Worm (Caenorhabditis elegans) whole organism, young adult: ENCODE data around the gene srx-67.

Experiments used
- B0261.1 ChIP-seq: sonication (generic microtip); optimal IDR thresholded peaks from 2 replicates; lab custom pipeline; 2016; ENCODE audit warnings: mild to moderate bottlenecking, missing genetic modification characterization, moderate library complexity, missing compliant biosample characterization
- C06A6.2 ChIP-seq: fragments of 200-800 bp; sonication (Bioruptor generic); conservative IDR thresholded peaks from 2 replicates; pipeline ENCODE4 v1.3.6; 2022; ENCODE audit warnings: missing genetic modification characterization, missing compliant biosample characterization
- F10E7.11 ChIP-seq: sonication (generic microtip); optimal IDR thresholded peaks from 2 replicates; lab custom pipeline; 2017; ENCODE audit warnings: mild to moderate bottlenecking, missing genetic modification characterization, moderate library complexity, missing compliant biosample characterization
- F33H1.4 ChIP-seq: fragments of 200-800 bp; sonication (Bioruptor generic); IDR thresholded peaks from 2 replicates; pipeline ENCODE4 v1.3.6; 2022; ENCODE audit warnings: missing genetic modification reagents, missing genetic modification characterization, missing compliant biosample characterization
- F37B4.10 ChIP-seq: fragments of 200-800 bp; sonication (Bioruptor generic); IDR thresholded peaks from 2 replicates; pipeline ENCODE4 v1.3.6; 2022; ENCODE audit warnings: missing genetic modification characterization, missing compliant biosample characterization
- F39B2.1 ChIP-seq: fragments of 200-800 bp; sonication (Bioruptor generic); IDR thresholded peaks from 2 replicates; pipeline ENCODE4 v1.3.6; 2022; ENCODE audit warnings: missing genetic modification reagents, missing genetic modification characterization, missing compliant biosample characterization
- F57C9.4 ChIP-seq: sonication (generic microtip); optimal IDR thresholded peaks from 2 replicates; lab custom pipeline; 2017; ENCODE audit warnings: mild to moderate bottlenecking, missing genetic modification characterization, missing compliant biosample characterization
- T26A5.8 ChIP-seq: sonication (generic microtip); optimal IDR thresholded peaks from 2 replicates; lab custom pipeline; 2016; ENCODE audit warnings: missing genetic modification characterization, missing compliant biosample characterization
- Y67H2A.10 ChIP-seq: fragments of 200-800 bp; sonication (Bioruptor generic); conservative IDR thresholded peaks from 2 replicates; pipeline ENCODE4 v1.3.6; 2022; ENCODE audit warnings: missing genetic modification reagents, missing genetic modification characterization, missing compliant biosample characterization
- Y79H2A.3 ChIP-seq: fragments of 200-800 bp; sonication (Bioruptor generic); conservative IDR thresholded peaks from 2 replicates; pipeline ENCODE4 v1.3.6; 2022; ENCODE audit warnings: missing genetic modification reagents, missing genetic modification characterization, missing compliant biosample characterization
- ama-1 ChIP-seq, 3 experiments: fragments of 150-350 bp in 1 of 3; sonication (generic microtip) in 2 of 3; optimal IDR thresholded peaks; 2 replicates each; lab custom pipeline; 2014 to 2018; ENCODE audit warnings: missing biosample characterization in 2 of 3, missing genetic modification characterization in 2 of 3, missing genetic modification reagents in 2 of 3
- aptf-2 ChIP-seq: fragments of 200-800 bp; sonication (Bioruptor generic); conservative IDR thresholded peaks from 2 replicates; pipeline ENCODE4 v1.3.6; 2022; ENCODE audit warnings: missing genetic modification reagents, missing genetic modification characterization, missing compliant biosample characterization
- attf-3 ChIP-seq: fragments of 200-800 bp; sonication (Bioruptor generic); conservative IDR thresholded peaks from 2 replicates; pipeline ENCODE4 v1.3.6; 2022; ENCODE audit warnings: missing genetic modification reagents, missing genetic modification characterization, missing compliant biosample characterization
- bed-2 ChIP-seq: fragments of 200-800 bp; sonication (Bioruptor generic); IDR thresholded peaks from 2 replicates; pipeline ENCODE4 v1.3.6; 2022; ENCODE audit warnings: missing genetic modification reagents, missing genetic modification characterization, missing compliant biosample characterization
- cebp-2 ChIP-seq: fragments of 200-800 bp; sonication (Bioruptor generic); IDR thresholded peaks from 2 replicates; pipeline ENCODE4 v1.3.6; 2022; ENCODE audit warnings: missing genetic modification characterization, missing compliant biosample characterization
- ceh-100 ChIP-seq: fragments of 200-800 bp; sonication (Bioruptor generic); IDR thresholded peaks from 2 replicates; pipeline ENCODE4 v1.3.6; 2022; ENCODE audit warnings: missing genetic modification reagents, missing genetic modification characterization, missing compliant biosample characterization
- ceh-27 ChIP-seq: fragments of 200-800 bp; sonication (Bioruptor generic); optimal IDR thresholded peaks from 2 replicates; lab custom pipeline; 2018; ENCODE audit warnings: mild to moderate bottlenecking, missing genetic modification characterization, moderate library complexity, missing compliant biosample characterization
- ceh-91 ChIP-seq: fragments of 200-800 bp; sonication (Bioruptor generic); IDR thresholded peaks from 2 replicates; pipeline ENCODE4 v1.3.6; 2022; ENCODE audit warnings: missing genetic modification reagents, missing genetic modification characterization, missing compliant biosample characterization
- dpl-1 ChIP-seq: fragments of 150-350 bp; optimal IDR thresholded peaks from 2 replicates; lab custom pipeline; 2014; ENCODE audit warnings: missing biosample characterization, missing genetic modification reagents, missing genetic modification characterization
- egl-44 ChIP-seq: fragments of 200-800 bp; sonication (Bioruptor generic); IDR thresholded peaks from 2 replicates; pipeline ENCODE4 v1.3.6; 2022; ENCODE audit warnings: missing genetic modification reagents, missing genetic modification characterization, missing compliant biosample characterization
- lin-26 ChIP-seq: fragments of 200-800 bp; sonication (Bioruptor generic); IDR thresholded peaks from 2 replicates; pipeline ENCODE4 v1.3.6; 2022; ENCODE audit warnings: missing genetic modification reagents, missing genetic modification characterization, missing compliant biosample characterization
- lin-35 ChIP-seq, 3 experiments: fragments of 150-350 bp in 2 of 3; sonication (generic microtip) in 1 of 3; optimal IDR thresholded peaks; 2 replicates each; lab custom pipeline; 2014 to 2018; ENCODE audit warnings: missing biosample characterization in 3 of 3, missing genetic modification characterization in 3 of 3, missing genetic modification reagents in 3 of 3
- madf-3 ChIP-seq: fragments of 200-800 bp; sonication (Bioruptor generic); IDR thresholded peaks from 2 replicates; pipeline ENCODE4 v1.3.6; 2022; ENCODE audit warnings: missing genetic modification reagents, missing genetic modification characterization, missing compliant biosample characterization
- nfya-1 ChIP-seq: sonication (generic microtip); optimal IDR thresholded peaks from 2 replicates; lab custom pipeline; 2017; ENCODE audit warnings: antibody characterized with exemption, missing compliant biosample characterization, missing genetic modification characterization, borderline replicate concordance; ENCODE audit not compliant: insufficient read depth
- nhr-80 ChIP-seq: sonication (generic microtip); optimal IDR thresholded peaks from 2 replicates; lab custom pipeline; 2016; ENCODE audit warnings: missing genetic modification characterization, missing compliant biosample characterization
- pbrm-1 ChIP-seq: fragments of 200-800 bp; sonication (Bioruptor generic); IDR thresholded peaks from 2 replicates; pipeline ENCODE4 v1.3.6; 2022; ENCODE audit warnings: missing genetic modification reagents, missing genetic modification characterization, missing compliant biosample characterization
- repo-1 ChIP-seq: sonication (generic microtip); optimal IDR thresholded peaks from 2 replicates; lab custom pipeline; 2017; ENCODE audit warnings: mild to moderate bottlenecking, missing genetic modification characterization, missing compliant biosample characterization
- rpc-1 ChIP-seq, 2 experiments: fragments of 150-350 bp in 1 of 2; sonication (generic microtip) in 1 of 2; optimal IDR thresholded peaks; 2 replicates each; lab custom pipeline; 2014 to 2018; ENCODE audit warnings: missing biosample characterization in 1 of 2, missing genetic modification characterization in 1 of 2, missing genetic modification reagents in 1 of 2, missing genotype in 1 of 2
- sdz-38 ChIP-seq: sonication (generic microtip); optimal IDR thresholded peaks from 2 replicates; lab custom pipeline; 2016; ENCODE audit warnings: missing genotype, missing genetic modification characterization, missing compliant biosample characterization
- snpc-4 ChIP-seq, 5 experiments: fragments of 150-350 bp in 1 of 5; sonication (generic microtip) in 4 of 5; optimal IDR thresholded peaks; 2 replicates each; lab custom pipeline; 2014 to 2018; ENCODE audit warnings: missing genetic modification characterization in 5 of 5, missing biosample characterization in 3 of 5, antibody characterized with exemption in 2 of 5, mild to moderate bottlenecking in 2 of 5, missing compliant biosample characterization in 2 of 5, missing genotype in 2 of 5, moderate library complexity in 2 of 5, missing genetic modification reagents in 1 of 5
- somi-1 ChIP-seq: fragments of 200-800 bp; sonication (Bioruptor generic); optimal IDR thresholded peaks from 2 replicates; lab custom pipeline; 2018; ENCODE audit warnings: mild to moderate bottlenecking, missing genetic modification characterization, missing compliant biosample characterization
- unc-62 ChIP-seq: fragments of 150-350 bp; optimal IDR thresholded peaks from 2 replicates; lab custom pipeline; 2014; ENCODE audit warnings: missing biosample characterization, missing genetic modification reagents, missing genetic modification characterization
- xnd-1 ChIP-seq: sonication (generic microtip); optimal IDR thresholded peaks from 2 replicates; lab custom pipeline; 2016; ENCODE audit warnings: missing genotype, missing genetic modification reagents, missing genetic modification characterization, missing compliant biosample characterization
- ztf-22 ChIP-seq: fragments of 200-800 bp; sonication (Bioruptor generic); optimal IDR thresholded peaks from 2 replicates; lab custom pipeline; 2018; ENCODE audit warnings: mild to moderate bottlenecking, missing genetic modification characterization, moderate library complexity, missing compliant biosample characterization

srx-67 gene

ce11 chrV:3935892-3936478, 19.4 kb downstream of the srx-67 start, which contains the start of gene cyp-35A5:
Gene cyp-35A5, plus strand, starts transcription at chrV:3936326.
- no peak for TF ChIP-seq ceh-27 (GFP tag; lab: Kevin White, UChicago)
- TF ChIP-seq T26A5.8 (tag; lab: Kevin White, UChicago): no peak
- peak; percentile 5 for TF ChIP-seq nhr-80 (tag; lab: Kevin White, UChicago)
- TF ChIP-seq Y67H2A.10 (GFP tag; lab: Robert Waterston, UW): no peak
- no peak for TF ChIP-seq F37B4.10 (GFP tag; lab: Robert Waterston, UW)
- no peak for TF ChIP-seq pbrm-1
- no peak for TF ChIP-seq ceh-100 (GFP tag; lab: Robert Waterston, UW)

- TF ChIP-seq lin-35 (GFP tag; optimal IDR thresholded peaks at IDR 0.05; lab: Kevin White, UChicago): no peak
- TF ChIP-seq ceh-91 (GFP tag; lab: Robert Waterston, UW): no peak
- TF ChIP-seq aptf-2 (GFP tag; lab: Robert Waterston, UW): no peak
- no peak for TF ChIP-seq lin-26 (GFP tag; lab: Robert Waterston, UW)
- TF ChIP-seq ztf-22 (GFP tag; lab: Kevin White, UChicago): no peak
- no peak for TF ChIP-seq ama-1 (optimal IDR thresholded peaks at IDR 0.05; lab: Kevin White, UChicago)
- TF ChIP-seq ama-1 (GFP tag; optimal IDR thresholded peaks at IDR 0.05; lab: Kevin White, UChicago): no peak
Observed at ce11 chrV:3938789-3939188, 22.2 kb downstream of the srx-67 start, which contains the start of gene cyp-35B1. Gene cyp-35B1, plus strand, starts transcription at chrV:3939032.

ce11 chrV:3941860-3942259, 25.3 kb downstream of the srx-67 start, which contains the start of gene cyp-35B2:
Gene cyp-35B2, plus strand, starts transcription at chrV:3942160.
- TF ChIP-seq C06A6.2 (GFP tag; lab: Robert Waterston, UW): no peak
- TF ChIP-seq B0261.1: no peak
- no peak for TF ChIP-seq F33H1.4 (GFP tag; lab: Robert Waterston, UW)
- no peak for TF ChIP-seq repo-1 (tag; lab: Kevin White, UChicago)
- TF ChIP-seq dpl-1: no peak
- TF ChIP-seq unc-62: no peak
- TF ChIP-seq nfya-1 (tag; lab: Kevin White, UChicago): no peak
- no peak for TF ChIP-seq snpc-4 (GFP tag; optimal IDR thresholded peaks at IDR 0.05; lab: Kevin White, UChicago)
- TF ChIP-seq snpc-4 (tag; optimal IDR thresholded peaks at IDR 0.05; lab: Kevin White, UChicago): no peak
- TF ChIP-seq attf-3 (GFP tag; lab: Robert Waterston, UW): no peak
- TF ChIP-seq pbrm-1: no peak
- TF ChIP-seq F10E7.11: no peak
- no peak for TF ChIP-seq bed-2 (GFP tag; lab: Robert Waterston, UW)
- TF ChIP-seq egl-44 (GFP tag; lab: Robert Waterston, UW): no peak
- no peak for TF ChIP-seq madf-3 (GFP tag; lab: Robert Waterston, UW)
- no peak for TF ChIP-seq xnd-1 (tag; lab: Kevin White, UChicago)
- TF ChIP-seq Y67H2A.10 (GFP tag; lab: Robert Waterston, UW): no peak

ce11 chrV:3943364-3943763, 26.8 kb downstream of the srx-67 start:
- TF ChIP-seq somi-1 (GFP tag; lab: Kevin White, UChicago) (no peak), F57C9.4 (no peak), F39B2.1 (GFP tag; lab: Robert Waterston, UW) (no peak), pbrm-1 (no peak), cebp-2 (GFP tag; lab: Robert Waterston, UW) (no peak), Y79H2A.3 (no peak), sdz-38 (tag; lab: Kevin White, UChicago) (no peak), ztf-22 (GFP tag; lab: Kevin White, UChicago) (no peak), rpc-1 (optimal IDR thresholded peaks at IDR 0.05; lab: Kevin White, UChicago) (no peak), rpc-1 (tag; optimal IDR thresholded peaks at IDR 0.05; lab: Kevin White, UChicago) (no peak)
